Fruit fly (Drosophila melanogaster) whole organism, prepupa: ENCODE results near the gene rec.

Experiments
- CG10631 ChIP-seq: fragments of 200-800 bp; sonication (Bioruptor generic); optimal IDR thresholded peaks from 2 replicates; lab custom pipeline; 2016; ENCODE audit warnings: missing biosample characterization, missing genetic modification characterization
- CG16779 ChIP-seq: fragments of 200-800 bp; sonication (Bioruptor generic); optimal IDR thresholded peaks from 3 replicates; lab custom pipeline; 2017; ENCODE audit warnings: missing biosample characterization, mild to moderate bottlenecking, missing genetic modification characterization
- CG31627 ChIP-seq: fragments of 200-800 bp; sonication (Bioruptor generic); optimal IDR thresholded peaks from 3 replicates; lab custom pipeline; 2016; ENCODE audit warnings: missing biosample characterization, missing genetic modification characterization
- CG34406 ChIP-seq: fragments of 200-800 bp; sonication (Bioruptor generic); optimal IDR thresholded peaks from 3 replicates; lab custom pipeline; 2016; ENCODE audit warnings: missing biosample characterization, missing genetic modification characterization
- CG4318 ChIP-seq: fragments of 200-800 bp; sonication (Bioruptor generic); optimal IDR thresholded peaks from 3 replicates; lab custom pipeline; 2017; ENCODE audit warnings: missing biosample characterization, mild to moderate bottlenecking, missing genetic modification characterization
- CG6163 ChIP-seq: fragments of 200-800 bp; sonication (Bioruptor generic); IDR thresholded peaks from 3 replicates; pipeline ENCODE4 v1.3.6; 2022; ENCODE audit warnings: missing biosample characterization, missing genetic modification characterization
- CG6792 ChIP-seq: fragments of 200-800 bp; sonication (Bioruptor generic); optimal IDR thresholded peaks from 3 replicates; lab custom pipeline; 2016; ENCODE audit warnings: missing biosample characterization, missing genetic modification characterization
- CG6808 ChIP-seq: fragments of 200-800 bp; sonication (Bioruptor generic); optimal IDR thresholded peaks from 3 replicates; lab custom pipeline; 2017; ENCODE audit warnings: missing biosample characterization, missing genetic modification characterization, mild to moderate bottlenecking, moderate library complexity, missing genetic modification reagents
- Eip75B ChIP-seq: fragments of 200-800 bp; sonication (Bioruptor generic); optimal IDR thresholded peaks from 3 replicates; lab custom pipeline; 2016; ENCODE audit warnings: missing biosample characterization, missing genetic modification characterization
- Eip78C ChIP-seq: fragments of 200-800 bp; sonication (Bioruptor generic); peaks from one replicate; lab custom pipeline; 2016; ENCODE audit warnings: missing biosample characterization, missing genetic modification characterization
- Ets96B ChIP-seq: fragments of 200-800 bp; optimal IDR thresholded peaks from 2 replicates; lab custom pipeline; 2019; ENCODE audit warnings: missing biosample characterization, mild to moderate bottlenecking, missing genetic modification characterization, moderate library complexity
- Gug ChIP-seq: fragments of 200-800 bp; sonication (Bioruptor generic); IDR thresholded peaks from 2 replicates; pipeline ENCODE4 v1.3.6; 2022; ENCODE audit warnings: missing biosample characterization, missing genetic modification characterization
- Hr39 ChIP-seq: fragments of 200-800 bp; sonication (Bioruptor generic); optimal IDR thresholded peaks from 2 replicates; lab custom pipeline; 2016; ENCODE audit warnings: missing biosample characterization, missing genetic modification characterization
- Hr4 ChIP-seq: fragments of 200-800 bp; sonication (Bioruptor generic); optimal IDR thresholded peaks from 3 replicates; lab custom pipeline; 2016; ENCODE audit warnings: missing biosample characterization, missing genetic modification characterization
- OdsH ChIP-seq: fragments of 200-800 bp; sonication (Bioruptor generic); optimal IDR thresholded peaks from 3 replicates; lab custom pipeline; 2016; ENCODE audit warnings: missing biosample characterization, missing genetic modification characterization
- Sox102F ChIP-seq: fragments of 200-800 bp; sonication (Bioruptor generic); optimal IDR thresholded peaks from 2 replicates; lab custom pipeline; 2016; ENCODE audit warnings: missing biosample characterization, mild to moderate bottlenecking, missing genetic modification characterization
- acj6 ChIP-seq: fragments of 200-800 bp; sonication (Bioruptor generic); optimal IDR thresholded peaks from 3 replicates; lab custom pipeline; 2016; ENCODE audit warnings: missing biosample characterization, missing genetic modification characterization
- eg ChIP-seq: fragments of 200-800 bp; sonication (Bioruptor generic); IDR thresholded peaks from 3 replicates; pipeline ENCODE4 v1.3.6; 2022; ENCODE audit warnings: missing biosample characterization, missing genetic modification characterization
- fkh ChIP-seq: fragments of 200-800 bp; sonication (Bioruptor generic); optimal IDR thresholded peaks from 3 replicates; lab custom pipeline; 2017; ENCODE audit warnings: missing biosample characterization, mild to moderate bottlenecking, missing genetic modification characterization, moderate library complexity
- pdm3 ChIP-seq: fragments of 200-800 bp; sonication (Bioruptor generic); optimal IDR thresholded peaks from 3 replicates; lab custom pipeline; 2016; ENCODE audit warnings: missing biosample characterization, missing genetic modification characterization
- ss ChIP-seq, 2 experiments: fragments of 200-800 bp; sonication (Bioruptor generic); optimal IDR thresholded peaks; 2 replicates in 1 of 2; 3 replicates in 1 of 2; lab custom pipeline; 2017 to 2018; ENCODE audit warnings: mild to moderate bottlenecking in 2 of 2, missing biosample characterization in 2 of 2, missing genetic modification characterization in 2 of 2, moderate library complexity in 1 of 2
- topi ChIP-seq: fragments of 200-800 bp; sonication (Bioruptor generic); optimal IDR thresholded peaks from 3 replicates; lab custom pipeline; 2016; ENCODE audit warnings: missing biosample characterization, missing genetic modification characterization
- vri ChIP-seq: fragments of 200-800 bp; sonication (Bioruptor generic); optimal IDR thresholded peaks from 3 replicates; lab custom pipeline; 2016; ENCODE audit warnings: missing biosample characterization, mild to moderate bottlenecking, missing genetic modification characterization

The rec gene

dm6 chr3R:15775242-15775641 lies 57.2 kb downstream of the rec start, which contains the start of gene CG45207:
Gene CG45207 (minus strand): TSS chr3R:15775342.
- TF ChIP-seq acj6 (GFP tag; lab: Kevin White, UChicago) (no peak), CG6808 (GFP tag; lab: Kevin White, UChicago) (no peak), OdsH (GFP tag; lab: Kevin White, UChicago) (no peak), Sox102F (GFP tag; lab: Kevin White, UChicago) (no peak)

DNA sequence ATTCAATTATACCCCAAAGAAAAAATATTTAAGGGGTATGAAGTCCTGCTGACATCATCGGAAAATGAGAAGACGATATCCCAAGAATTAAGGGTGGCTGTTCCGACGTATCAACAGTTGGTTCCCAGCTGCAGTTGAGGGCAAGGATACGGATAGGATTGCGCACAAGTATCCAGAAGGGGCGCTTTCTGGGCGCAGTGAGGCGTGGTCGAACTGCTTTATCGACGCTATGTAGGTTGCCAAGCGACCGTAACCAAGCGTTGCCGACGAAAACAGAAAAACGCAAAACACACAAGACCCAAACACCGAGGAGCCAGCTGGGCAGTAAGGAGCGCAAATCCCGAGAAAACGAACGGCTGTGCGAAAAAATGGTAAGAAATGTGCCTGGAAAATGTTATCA lies 58.3 kb downstream of the rec start, which contains the start of gene Ttc26:
Gene Ttc26 (plus strand): TSS at position 289 of the 400 bp plus-strand sequence.
- TF ChIP-seq CG6792 (GFP tag; lab: Kevin White, UChicago) (no peak), Eip75B (GFP tag; lab: Kevin White, UChicago) (no peak), pdm3 (GFP tag; lab: Kevin White, UChicago) (no peak), vri (GFP tag; lab: Kevin White, UChicago) (no peak), fkh (GFP tag; lab: Kevin White, UChicago) (no peak), CG10631 (no peak), ss (GFP tag; optimal IDR thresholded peaks at IDR 0.05; lab: Kevin White, UChicago) (no peak), CG4318 (GFP tag; lab: Kevin White, UChicago) (no peak), Gug (no peak), Hr39 (GFP tag; lab: Kevin White, UChicago) (no peak), eg (GFP tag; lab: Robert Waterston, UW) (no peak), CG6163 (GFP tag; lab: Robert Waterston, UW) (no peak), CG16779 (tag; lab: Kevin White, UChicago) (no peak), CG34406 (no peak), Hr4 (GFP tag; lab: Kevin White, UChicago) (no peak), Eip78C (GFP tag; lab: Kevin White, UChicago) (no peak), Ets96B (tag; lab: Kevin White, UChicago) (no peak), topi (GFP tag; lab: Kevin White, UChicago) (no peak), CG31627 (GFP tag; lab: Kevin White, UChicago) (no peak)
